Worm (Caenorhabditis elegans) whole organism, L4/young adult: ENCODE results near the gene T09F5.20.

Source experiments
- W03F9.2 ChIP-seq: fragments of 150-350 bp; optimal IDR thresholded peaks from 2 replicates; lab custom pipeline; 2014; ENCODE audit warnings: missing biosample characterization, missing genetic modification characterization
- dao-5 ChIP-seq: sonication (generic microtip); optimal IDR thresholded peaks from 2 replicates; lab custom pipeline; 2016; ENCODE audit warnings: missing genotype, missing genetic modification characterization, moderate library complexity, missing compliant biosample characterization
- him-1 ChIP-seq: sonication (generic microtip); optimal IDR thresholded peaks from 2 replicates; lab custom pipeline; 2016; ENCODE audit warnings: missing genotype, missing genetic modification reagents, missing genetic modification characterization, missing compliant biosample characterization

- no peak for TF ChIP-seq him-1 (tag; lab: Kevin White, UChicago)
- TF ChIP-seq dao-5, result no peak
- TF ChIP-seq W03F9.2 (tag; lab: Kevin White, UChicago), result peak; percentile 65
Observed at ce11 chrV:15136772-15137171, 10.9 kb downstream of the T09F5.20 start, which contains the start of gene aipl-1.
